Worm (Caenorhabditis elegans) whole organism, L2 larva: Measurements from ENCODE around the gene K07C5.2.
A peak's percentile ranks its signal among the peaks of the same experiment; 100 is the strongest.

Source experiments
- C34F6.9 ChIP-seq: fragments of 150-350 bp; optimal IDR thresholded peaks from 2 replicates; lab custom pipeline; 2014; ENCODE audit warnings: missing biosample characterization, missing genetic modification characterization
- F13H6.1 ChIP-seq: sonication (generic microtip); optimal IDR thresholded peaks from 2 replicates; lab custom pipeline; 2016; ENCODE audit warnings: missing genetic modification characterization, missing compliant biosample characterization
- R02D3.7 ChIP-seq: fragments of 150-350 bp; optimal IDR thresholded peaks from 2 replicates; lab custom pipeline; 2014; ENCODE audit warnings: missing biosample characterization, missing genetic modification characterization
- Y55F3AM.14 ChIP-seq: fragments of 200-800 bp; sonication (Bioruptor generic); optimal IDR thresholded peaks from 2 replicates; lab custom pipeline; 2018; ENCODE audit warnings: mild to moderate bottlenecking, missing genetic modification characterization, missing compliant biosample characterization
- ZK546.5 ChIP-seq: sonication (generic microtip); optimal IDR thresholded peaks from 2 replicates; lab custom pipeline; 2017; ENCODE audit warnings: missing biosample characterization, missing genetic modification characterization
- alr-1 ChIP-seq: fragments of 150-350 bp; optimal IDR thresholded peaks from 2 replicates; lab custom pipeline; 2014; ENCODE audit warnings: missing biosample characterization, missing genetic modification characterization
- aly-2 ChIP-seq: fragments of 150-350 bp; optimal IDR thresholded peaks from 2 replicates; lab custom pipeline; 2014; ENCODE audit warnings: missing biosample characterization, missing genetic modification characterization
- ama-1 ChIP-seq: fragments of 150-350 bp; optimal IDR thresholded peaks from 2 replicates; lab custom pipeline; 2018; ENCODE audit warnings: inconsistent platforms
- blmp-1 ChIP-seq: sonication (generic microtip); optimal IDR thresholded peaks from 2 replicates; lab custom pipeline; 2017; ENCODE audit warnings: missing genetic modification characterization, mild to moderate bottlenecking, missing compliant biosample characterization, antibody characterized with exemption, moderate library complexity; ENCODE audit not compliant: insufficient read depth
- ceh-16 ChIP-seq: fragments of 150-350 bp; optimal IDR thresholded peaks from 2 replicates; lab custom pipeline; 2014; ENCODE audit warnings: missing biosample characterization, missing genetic modification characterization
- ceh-82 ChIP-seq: fragments of 150-350 bp; optimal IDR thresholded peaks from 2 replicates; lab custom pipeline; 2014; ENCODE audit warnings: missing biosample characterization, missing genetic modification characterization
- crh-2 ChIP-seq: sonication (generic microtip); optimal IDR thresholded peaks from 2 replicates; lab custom pipeline; 2017; ENCODE audit warnings: missing biosample characterization, missing genetic modification characterization
- dmd-4 ChIP-seq: sonication (generic microtip); optimal IDR thresholded peaks from 2 replicates; lab custom pipeline; 2017; ENCODE audit warnings: missing biosample characterization, missing genetic modification characterization
- egl-27 ChIP-seq: sonication (generic microtip); optimal IDR thresholded peaks from 3 replicates; lab custom pipeline; 2017; ENCODE audit warnings: missing biosample characterization, missing genetic modification reagents, missing genetic modification characterization
- elt-1 ChIP-seq: fragments of 150-350 bp; optimal IDR thresholded peaks from 2 replicates; lab custom pipeline; 2014; ENCODE audit warnings: missing biosample characterization, missing genetic modification characterization
- elt-3 ChIP-seq: sonication (generic microtip); optimal IDR thresholded peaks from 2 replicates; lab custom pipeline; 2017; ENCODE audit warnings: missing biosample characterization, missing genetic modification characterization
- fos-1 ChIP-seq: fragments of 150-350 bp; optimal IDR thresholded peaks from 2 replicates; lab custom pipeline; 2014; ENCODE audit warnings: missing biosample characterization, missing genetic modification characterization
- gmeb-1 ChIP-seq: fragments of 150-350 bp; optimal IDR thresholded peaks from 2 replicates; lab custom pipeline; 2014; ENCODE audit warnings: missing biosample characterization, missing genetic modification characterization
- lin-11 ChIP-seq: fragments of 150-350 bp; sonication (generic microtip); optimal IDR thresholded peaks from 2 replicates; lab custom pipeline; 2014; ENCODE audit warnings: missing biosample characterization, missing genetic modification characterization, inconsistent platforms, mixed read lengths
- lin-13 ChIP-seq: fragments of 150-350 bp; optimal IDR thresholded peaks from 2 replicates; lab custom pipeline; 2014; ENCODE audit warnings: missing biosample characterization, missing genetic modification reagents, missing genetic modification characterization
- lin-39 ChIP-seq: fragments of 150-350 bp; optimal IDR thresholded peaks from 2 replicates; lab custom pipeline; 2014; ENCODE audit warnings: missing biosample characterization, missing genetic modification reagents, missing genetic modification characterization
- lsy-2 ChIP-seq, 2 experiments: fragments of 150-350 bp in 1 of 2; sonication (generic microtip) in 1 of 2; optimal IDR thresholded peaks; 2 replicates each; lab custom pipeline; 2014 to 2017; ENCODE audit warnings: missing biosample characterization in 2 of 2, missing genetic modification characterization in 2 of 2
- mab-5 ChIP-seq: fragments of 150-350 bp; optimal IDR thresholded peaks from 2 replicates; lab custom pipeline; 2014; ENCODE audit warnings: missing biosample characterization, missing genetic modification characterization
- mbf-1 ChIP-seq: sonication (generic microtip); optimal IDR thresholded peaks from 2 replicates; lab custom pipeline; 2017; ENCODE audit warnings: missing biosample characterization, missing genetic modification characterization
- mdl-1 ChIP-seq, 2 experiments: fragments of 150-350 bp in 1 of 2; sonication (generic microtip) in 1 of 2; optimal IDR thresholded peaks; 2 replicates each; lab custom pipeline; 2017; ENCODE audit warnings: missing biosample characterization in 2 of 2, missing genetic modification characterization in 2 of 2
- nhr-10 ChIP-seq: sonication (generic microtip); optimal IDR thresholded peaks from 2 replicates; lab custom pipeline; 2017; ENCODE audit warnings: missing biosample characterization, missing genetic modification characterization
- nhr-11 ChIP-seq: fragments of 150-350 bp; optimal IDR thresholded peaks from 2 replicates; lab custom pipeline; 2014; ENCODE audit warnings: missing biosample characterization, missing genetic modification characterization
- nhr-12 ChIP-seq: fragments of 150-350 bp; optimal IDR thresholded peaks from 2 replicates; lab custom pipeline; 2014; ENCODE audit warnings: missing biosample characterization, missing genetic modification characterization
- nhr-129 ChIP-seq: fragments of 150-350 bp; optimal IDR thresholded peaks from 2 replicates; lab custom pipeline; 2014; ENCODE audit warnings: missing biosample characterization, missing genetic modification characterization
- nhr-21 ChIP-seq: fragments of 150-350 bp; optimal IDR thresholded peaks from 2 replicates; lab custom pipeline; 2014; ENCODE audit warnings: missing biosample characterization, missing genetic modification characterization
- nhr-23 ChIP-seq: fragments of 150-350 bp; optimal IDR thresholded peaks from 2 replicates; lab custom pipeline; 2014; ENCODE audit warnings: missing biosample characterization, missing genetic modification reagents, missing genetic modification characterization
- nhr-237 ChIP-seq: fragments of 150-350 bp; optimal IDR thresholded peaks from 2 replicates; lab custom pipeline; 2014; ENCODE audit warnings: missing biosample characterization, missing genetic modification characterization
- nhr-25 ChIP-seq: fragments of 150-350 bp; sonication (generic microtip); optimal IDR thresholded peaks from 3 replicates; lab custom pipeline; 2014; ENCODE audit warnings: missing biosample characterization, missing genetic modification characterization
- nhr-6 ChIP-seq: fragments of 150-350 bp; optimal IDR thresholded peaks from 2 replicates; lab custom pipeline; 2014; ENCODE audit warnings: missing biosample characterization, missing genetic modification characterization
- nhr-77 ChIP-seq: fragments of 150-350 bp; optimal IDR thresholded peaks from 2 replicates; lab custom pipeline; 2014; ENCODE audit warnings: missing biosample characterization, missing genetic modification characterization
- peb-1 ChIP-seq: fragments of 150-350 bp; optimal IDR thresholded peaks from 2 replicates; lab custom pipeline; 2014; ENCODE audit warnings: missing biosample characterization, missing genetic modification characterization
- sem-4 ChIP-seq: fragments of 150-350 bp; optimal IDR thresholded peaks from 2 replicates; lab custom pipeline; 2014; ENCODE audit warnings: missing biosample characterization, missing genetic modification reagents, missing genetic modification characterization
- skn-1 ChIP-seq: sonication (generic microtip); optimal IDR thresholded peaks from 2 replicates; lab custom pipeline; 2017; ENCODE audit warnings: missing biosample characterization, missing genetic modification characterization
- sma-3 ChIP-seq: sonication (generic microtip); optimal IDR thresholded peaks from 2 replicates; lab custom pipeline; 2016; ENCODE audit warnings: missing genetic modification reagents, missing genetic modification characterization, missing compliant biosample characterization
- sma-9 ChIP-seq, 2 experiments: fragments of 150-350 bp in 1 of 2; sonication (generic microtip) in 1 of 2; optimal IDR thresholded peaks; 2 replicates each; lab custom pipeline; 2014 to 2016; ENCODE audit warnings: missing genetic modification characterization in 2 of 2, mild to moderate bottlenecking in 1 of 2, missing biosample characterization in 1 of 2, missing compliant biosample characterization in 1 of 2, missing genetic modification reagents in 1 of 2, moderate library complexity in 1 of 2
- snpc-4 ChIP-seq: fragments of 150-350 bp; optimal IDR thresholded peaks from 2 replicates; lab custom pipeline; 2014; ENCODE audit warnings: missing biosample characterization, missing genetic modification characterization
- unc-39 ChIP-seq: fragments of 150-350 bp; optimal IDR thresholded peaks from 2 replicates; lab custom pipeline; 2014; ENCODE audit warnings: missing biosample characterization, missing genetic modification characterization
- unc-55 ChIP-seq: fragments of 150-350 bp; sonication (generic microtip); optimal IDR thresholded peaks from 3 replicates; lab custom pipeline; 2014; ENCODE audit warnings: missing biosample characterization, missing genetic modification reagents, missing genetic modification characterization
- unc-62 ChIP-seq: fragments of 150-350 bp; optimal IDR thresholded peaks from 2 replicates; lab custom pipeline; 2014; ENCODE audit warnings: missing biosample characterization, missing genetic modification reagents, missing genetic modification characterization
- zag-1 ChIP-seq: fragments of 150-350 bp; optimal IDR thresholded peaks from 2 replicates; lab custom pipeline; 2014; ENCODE audit warnings: missing biosample characterization, missing genetic modification characterization
- ztf-1 ChIP-seq: fragments of 200-800 bp; sonication (Bioruptor generic); conservative IDR thresholded peaks from 2 replicates; pipeline ENCODE4 v1.3.6; 2022; ENCODE audit warnings: missing genetic modification characterization, missing compliant biosample characterization
- ztf-11 ChIP-seq: sonication (generic microtip); optimal IDR thresholded peaks from 2 replicates; lab custom pipeline; 2017; ENCODE audit warnings: missing biosample characterization, missing genetic modification characterization
- ztf-4 ChIP-seq: fragments of 150-350 bp; optimal IDR thresholded peaks from 2 replicates; lab custom pipeline; 2014; ENCODE audit warnings: missing biosample characterization, missing genetic modification characterization

Gene K07C5.2

DNA sequence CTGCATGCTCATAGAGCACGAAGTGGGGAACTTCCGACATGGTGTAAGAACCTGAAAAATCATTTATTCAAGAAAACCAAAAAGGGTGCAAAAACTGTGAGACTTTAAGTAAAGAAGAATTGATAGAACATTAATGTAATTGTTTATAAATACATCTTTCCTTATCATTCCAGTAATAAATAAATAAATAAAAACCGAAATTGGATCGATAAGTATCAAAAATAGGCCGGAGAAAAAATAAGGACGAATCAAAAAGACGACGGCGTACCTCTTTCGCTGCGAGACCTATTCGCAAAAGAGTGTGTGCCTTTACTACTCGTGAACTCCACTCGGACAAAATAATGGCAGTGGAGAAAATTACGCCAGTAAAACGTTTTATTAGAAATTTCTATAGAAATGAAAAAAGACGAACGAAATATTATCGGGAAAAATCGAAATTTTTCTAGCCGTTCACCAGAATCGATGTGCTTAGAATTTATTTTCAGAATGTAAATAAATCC, 13.7 kb downstream of the K07C5.2 start, which contains the start of gene nol-56 (continued):
- TF ChIP-seq alr-1 (tag; lab: Kevin White, UChicago) (peak; percentile 15), nhr-25 (tag; lab: Kevin White, UChicago) (peak; percentile 85), sma-3 (GFP tag; lab: Kevin White, UChicago) (peak; percentile 81), fos-1 (peak; percentile 60), unc-39 (no peak), C34F6.9 (peak; percentile 91), sem-4 (peak; percentile 78)

DNA sequence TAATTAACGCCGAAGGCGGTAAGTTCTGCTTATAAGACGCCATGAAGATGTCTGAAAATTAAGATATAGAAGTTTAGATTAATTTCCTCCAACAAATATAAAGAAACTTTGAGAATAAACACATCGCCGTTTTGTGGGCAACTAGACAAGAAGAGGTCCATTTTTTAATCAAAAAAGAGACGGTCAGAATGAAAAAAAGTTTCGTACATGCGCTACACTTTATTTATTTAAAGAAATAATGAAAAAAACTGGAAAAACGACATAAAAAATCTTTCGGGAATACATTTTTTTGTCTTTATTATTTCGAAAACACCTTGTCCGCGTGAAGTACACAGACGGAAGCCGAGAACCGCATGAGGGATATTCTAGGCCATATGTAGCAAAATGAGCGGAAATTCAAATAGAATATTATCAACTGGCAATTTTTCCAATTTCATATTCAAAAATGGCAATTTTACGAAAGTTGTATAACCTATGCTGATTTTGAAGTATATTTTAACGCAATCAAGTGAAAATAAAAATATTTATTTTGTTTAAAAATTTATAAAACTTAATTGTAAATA, 16.6 kb downstream of the K07C5.2 start, which contains the start of gene sluh-7:
Gene sluh-7, minus strand, starts transcription at position 51 of the 563 bp plus-strand sequence.
- peak; percentile 18 for TF ChIP-seq lin-11 (tag; lab: Kevin White, UChicago)
- TF ChIP-seq ama-1 (lab: Kevin White, UChicago): no peak
- TF ChIP-seq nhr-6 (tag; lab: Kevin White, UChicago): peak; percentile 65
- no peak for TF ChIP-seq ceh-82 (tag; lab: Kevin White, UChicago)
- TF ChIP-seq sem-4: peak; percentile 64
- no peak for TF ChIP-seq dmd-4 (tag; lab: Kevin White, UChicago)
- TF ChIP-seq lsy-2 (tag; optimal IDR thresholded peaks at IDR 0.05; lab: Kevin White, UChicago): peak; percentile 67 to 90
- TF ChIP-seq nhr-129 (tag; lab: Kevin White, UChicago): peak; percentile 30
- peak; percentile 82 for TF ChIP-seq F13H6.1 (tag; lab: Kevin White, UChicago)
- no peak for TF ChIP-seq skn-1
- no peak for TF ChIP-seq R02D3.7 (tag; lab: Kevin White, UChicago)
- no peak for TF ChIP-seq nhr-12 (tag; lab: Kevin White, UChicago)
- peak; percentile 82 for TF ChIP-seq crh-2 (tag; lab: Kevin White, UChicago)
- no peak for TF ChIP-seq Y55F3AM.14 (GFP tag; lab: Kevin White, UChicago)
- TF ChIP-seq C34F6.9: peak; percentile 87
- peak; percentile 69 for TF ChIP-seq snpc-4
- peak; percentile 84 for TF ChIP-seq nhr-25 (tag; lab: Kevin White, UChicago)
- no peak for TF ChIP-seq ztf-11 (tag; lab: Kevin White, UChicago)
- no peak for TF ChIP-seq elt-1 (tag; lab: Kevin White, UChicago)
- TF ChIP-seq blmp-1 (tag; lab: Kevin White, UChicago): no peak
- TF ChIP-seq nhr-23 (tag; lab: Kevin White, UChicago): no peak
- TF ChIP-seq alr-1 (tag; lab: Kevin White, UChicago): no peak
- TF ChIP-seq nhr-21 (tag; lab: Kevin White, UChicago): peak; percentile 68
- TF ChIP-seq ZK546.5 (tag; lab: Kevin White, UChicago): no peak
- TF ChIP-seq mdl-1 (tag; optimal IDR thresholded peaks at IDR 0.05; lab: Kevin White, UChicago): no peak
- TF ChIP-seq peb-1 (tag; lab: Kevin White, UChicago): no peak
- TF ChIP-seq unc-62 (GFP tag; lab: Kevin White, UChicago): no peak
- no peak for TF ChIP-seq elt-3
- no peak for TF ChIP-seq ztf-1 (GFP tag; lab: Robert Waterston, UW)
- peak; percentile 92 for TF ChIP-seq sma-9 (GFP tag; optimal IDR thresholded peaks at IDR 0.05; lab: Kevin White, UChicago)
- TF ChIP-seq sma-9 (tag; optimal IDR thresholded peaks at IDR 0.05; lab: Kevin White, UChicago): no peak
- TF ChIP-seq nhr-10 (tag; lab: Kevin White, UChicago): no peak
- peak; percentile 84 for TF ChIP-seq sma-3 (GFP tag; lab: Kevin White, UChicago)
- TF ChIP-seq unc-55 (GFP tag; lab: Kevin White, UChicago): peak; percentile 89
- TF ChIP-seq gmeb-1 (tag; lab: Kevin White, UChicago): peak; percentile 94
- no peak for TF ChIP-seq mbf-1 (tag; lab: Kevin White, UChicago)
- TF ChIP-seq aly-2 (tag; lab: Kevin White, UChicago): no peak
- peak; percentile 80 for TF ChIP-seq lin-13 (GFP tag; lab: Kevin White, UChicago)
- TF ChIP-seq ceh-16 (tag; lab: Kevin White, UChicago): peak; percentile 16
- no peak for TF ChIP-seq zag-1 (tag; lab: Kevin White, UChicago)
- peak; percentile 5 for TF ChIP-seq mab-5 (tag; lab: Kevin White, UChicago)
- TF ChIP-seq lin-39 (tag; lab: Kevin White, UChicago): no peak
- TF ChIP-seq nhr-77 (tag; lab: Kevin White, UChicago): no peak
- TF ChIP-seq egl-27 (tag; lab: Kevin White, UChicago): peak; percentile 18
- peak; percentile 16 for TF ChIP-seq fos-1
- TF ChIP-seq nhr-237 (tag; lab: Kevin White, UChicago): no peak
- no peak for TF ChIP-seq ztf-4 (tag; lab: Kevin White, UChicago)
- no peak for TF ChIP-seq unc-39
- no peak for TF ChIP-seq nhr-11
